Worm (Caenorhabditis elegans): Measurements from ENCODE around the gene clec-263.

DNA sequence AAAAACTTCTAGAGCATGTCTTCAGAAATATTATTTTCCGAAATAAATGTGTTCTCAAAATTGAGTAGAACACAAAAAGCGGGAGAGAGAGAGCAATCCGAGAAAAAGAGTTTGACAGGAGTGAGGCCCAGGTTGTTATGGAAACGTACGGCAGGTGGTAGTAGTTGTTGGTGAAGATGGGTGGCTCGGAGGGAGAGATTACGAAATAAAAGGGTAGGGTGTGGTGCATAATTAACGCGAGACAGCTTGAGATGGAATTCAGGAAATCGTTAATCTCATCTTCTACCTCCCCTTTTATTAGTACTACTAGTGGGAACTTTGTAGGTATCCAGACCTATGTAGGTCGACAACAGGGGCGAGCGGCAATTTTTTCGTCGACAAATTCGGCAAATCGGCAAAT lies 40.3 kb upstream of the clec-263 start, which contains the start of gene famh-161:
- TF ChIP-seq ets-4 (tag; optimal IDR thresholded peaks at IDR 0.05) (no peak), madf-2 (tag; optimal IDR thresholded peaks at IDR 0.05) (no peak), fkh-6 (tag; optimal IDR thresholded peaks at IDR 0.05) (no peak)

Measured in whole organism, late embryonic.